Worm (Caenorhabditis elegans): Measurements from ENCODE around the gene glb-19.

The glb-19 gene

ce11 chrIV:10602644-10603043 is 51.3 kb downstream of the glb-19 start, which contains the start of gene R09H10.2:
TSS of gene R09H10.2 (plus strand) at chrIV:10602944.
- TF ChIP-seq madf-5 (GFP tag; IDR thresholded peaks at IDR 0.05) = no peak

ce11 chrIV:10599983-10600382 is 54.0 kb downstream of the glb-19 start, which contains the start of gene R09H10.1:
TSS of gene R09H10.1 (plus strand) at chrIV:10600283.
- no peak for TF ChIP-seq Y75B8A.6 (GFP tag; IDR thresholded peaks at IDR 0.05)
- TF ChIP-seq dmd-6 (GFP tag; IDR thresholded peaks at IDR 0.05) = no peak
- TF ChIP-seq dve-1 (tag; optimal IDR thresholded peaks at IDR 0.05; ENCODE audit: insufficient read depth) = no peak
- TF ChIP-seq lin-15B (tag; optimal IDR thresholded peaks at IDR 0.05) = no peak
- no peak for TF ChIP-seq lim-7 (GFP tag; IDR thresholded peaks at IDR 0.05)
- no peak for TF ChIP-seq snpc-4 (tag; optimal IDR thresholded peaks at IDR 0.05)

- no peak for TF ChIP-seq ceh-82 (tag; optimal IDR thresholded peaks at IDR 0.05)
- TF ChIP-seq duxl-1 (tag; optimal IDR thresholded peaks at IDR 0.05; ENCODE audit: poor library complexity) = no peak
- no peak for TF ChIP-seq nhr-77 (tag; optimal IDR thresholded peaks at IDR 0.05)
- TF ChIP-seq aha-1 (tag) = no peak
- TF ChIP-seq hif-1 (tag; optimal IDR thresholded peaks at IDR 0.05) = no peak
- TF ChIP-seq ceh-44 (GFP tag; IDR thresholded peaks at IDR 0.05) = no peak
- TF ChIP-seq zip-2 (tag; optimal IDR thresholded peaks at IDR 0.05) = no peak
- TF ChIP-seq nhr-10 (tag; optimal IDR thresholded peaks at IDR 0.05) = no peak
- no peak for TF ChIP-seq mxl-3 (GFP tag; optimal IDR thresholded peaks at IDR 0.05)
Measured at ce11 chrIV:10596505-10596904, 57.4 kb downstream of the glb-19 start, which contains the start of gene C43F9.11. TSS of gene C43F9.11 (plus strand) at chrIV:10596805.

- TF ChIP-seq F44E2.7 (GFP tag; IDR thresholded peaks at IDR 0.05) (no peak), mdt-29 (GFP tag; IDR thresholded peaks at IDR 0.05) (no peak), lsy-2 (tag; optimal IDR thresholded peaks at IDR 0.05) (no peak), ces-1 (GFP tag; optimal IDR thresholded peaks at IDR 0.05) (no peak), nhr-6 (tag; optimal IDR thresholded peaks at IDR 0.05) (no peak), Y5F2A.4 (GFP tag; optimal IDR thresholded peaks at IDR 0.05) (no peak), Y105C5A.15 (GFP tag; IDR thresholded peaks at IDR 0.05) (no peak), ztf-7 (tag; optimal IDR thresholded peaks at IDR 0.05) (no peak)
Measured at ce11 chrIV:10593570-10593969, 60.4 kb downstream of the glb-19 start, which contains the start of gene C43F9.7. TSS of gene C43F9.7 (minus strand) at chrIV:10593670.
